Worm (Caenorhabditis elegans) whole organism, L3 larva: Measurements from ENCODE around the gene ZK616.1.
A peak's percentile ranks its signal among the peaks of the same experiment; 100 is the strongest.

Experiments used
- R02D3.7 ChIP-seq: fragments of 150-350 bp; optimal IDR thresholded peaks from 2 replicates; lab custom pipeline; 2014; ENCODE audit warnings: missing biosample characterization, missing genetic modification characterization
- aly-2 ChIP-seq: fragments of 150-350 bp; optimal IDR thresholded peaks from 2 replicates; lab custom pipeline; 2014; ENCODE audit warnings: missing biosample characterization, missing genetic modification characterization
- ceh-28 ChIP-seq: fragments of 150-350 bp; optimal IDR thresholded peaks from 2 replicates; lab custom pipeline; 2014; ENCODE audit warnings: missing biosample characterization, missing genetic modification reagents, missing genetic modification characterization
- ceh-82 ChIP-seq: fragments of 150-350 bp; optimal IDR thresholded peaks from 2 replicates; lab custom pipeline; 2014; ENCODE audit warnings: missing biosample characterization, missing genetic modification characterization
- ceh-9 ChIP-seq: sonication (generic microtip); optimal IDR thresholded peaks from 2 replicates; lab custom pipeline; 2018; ENCODE audit warnings: missing biosample characterization, missing genetic modification characterization
- daf-12 ChIP-seq: fragments of 150-350 bp; optimal IDR thresholded peaks from 2 replicates; lab custom pipeline; 2014; ENCODE audit warnings: missing biosample characterization, missing genetic modification reagents, missing genetic modification characterization
- egl-27 ChIP-seq: sonication (generic microtip); optimal IDR thresholded peaks from 4 replicates; lab custom pipeline; 2017; ENCODE audit warnings: missing biosample characterization, missing genetic modification reagents, missing genetic modification characterization
- egl-5 ChIP-seq: fragments of 150-350 bp; optimal IDR thresholded peaks from 2 replicates; lab custom pipeline; 2017; ENCODE audit warnings: missing biosample characterization, missing genetic modification reagents, missing genetic modification characterization, inconsistent platforms
- elt-2 ChIP-seq: sonication (generic microtip); optimal IDR thresholded peaks from 2 replicates; lab custom pipeline; 2016; ENCODE audit warnings: missing genetic modification reagents, mild to moderate bottlenecking, missing genetic modification characterization, missing compliant biosample characterization
- elt-3 ChIP-seq, 3 experiments: fragments of 150-350 bp in 1 of 3; sonication (generic microtip) in 2 of 3; optimal IDR thresholded peaks; 2 replicates in 2 of 3; 4 replicates in 1 of 3; lab custom pipeline; 2014 to 2017; ENCODE audit warnings: missing biosample characterization in 3 of 3, missing genetic modification characterization in 3 of 3
- eor-1 ChIP-seq, 2 experiments: fragments of 150-350 bp; optimal IDR thresholded peaks; 2 replicates each; lab custom pipeline; 2014 to 2018; ENCODE audit warnings: missing biosample characterization in 2 of 2, missing genetic modification characterization in 2 of 2
- fos-1 ChIP-seq: fragments of 150-350 bp; optimal IDR thresholded peaks from 2 replicates; lab custom pipeline; 2014; ENCODE audit warnings: missing biosample characterization, missing genetic modification characterization
- hmg-11 ChIP-seq: sonication (generic microtip); optimal IDR thresholded peaks from 2 replicates; lab custom pipeline; 2016; ENCODE audit warnings: missing genetic modification characterization, missing compliant biosample characterization
- jun-1 ChIP-seq: fragments of 150-350 bp; optimal IDR thresholded peaks from 2 replicates; lab custom pipeline; 2014; ENCODE audit warnings: missing biosample characterization, missing genetic modification reagents, missing genetic modification characterization
- lin-15B ChIP-seq: fragments of 150-350 bp; optimal IDR thresholded peaks from 2 replicates; lab custom pipeline; 2014; ENCODE audit warnings: missing biosample characterization, missing genetic modification characterization
- lin-39 ChIP-seq: fragments of 150-350 bp; optimal IDR thresholded peaks from 2 replicates; lab custom pipeline; 2018; ENCODE audit warnings: missing biosample characterization, missing genetic modification reagents, missing genetic modification characterization
- mdl-1 ChIP-seq: fragments of 150-350 bp; optimal IDR thresholded peaks from 2 replicates; lab custom pipeline; 2014; ENCODE audit warnings: missing biosample characterization, missing genetic modification characterization
- nfya-1 ChIP-seq: sonication (generic microtip); optimal IDR thresholded peaks from 2 replicates; lab custom pipeline; 2017; ENCODE audit warnings: missing genetic modification characterization, mild to moderate bottlenecking, missing compliant biosample characterization, antibody characterized with exemption, moderate library complexity; ENCODE audit not compliant: insufficient read depth
- nhr-11 ChIP-seq: fragments of 150-350 bp; optimal IDR thresholded peaks from 2 replicates; lab custom pipeline; 2014; ENCODE audit warnings: missing biosample characterization, missing genetic modification characterization
- nhr-23 ChIP-seq: fragments of 150-350 bp; optimal IDR thresholded peaks from 2 replicates; lab custom pipeline; 2014; ENCODE audit warnings: missing biosample characterization, missing genetic modification reagents, missing genetic modification characterization
- nhr-237 ChIP-seq: fragments of 150-350 bp; optimal IDR thresholded peaks from 2 replicates; lab custom pipeline; 2014; ENCODE audit warnings: missing biosample characterization, missing genetic modification characterization
- nhr-25 ChIP-seq: sonication (generic microtip); optimal IDR thresholded peaks from 2 replicates; lab custom pipeline; 2017; ENCODE audit warnings: missing biosample characterization, missing genetic modification characterization
- nhr-28 ChIP-seq: fragments of 150-350 bp; optimal IDR thresholded peaks from 2 replicates; lab custom pipeline; 2014; ENCODE audit warnings: missing biosample characterization, missing genetic modification characterization
- nhr-43 ChIP-seq: sonication (generic microtip); optimal IDR thresholded peaks from 2 replicates; lab custom pipeline; 2016; ENCODE audit warnings: mild to moderate bottlenecking, missing genetic modification characterization, missing compliant biosample characterization; ENCODE audit not compliant: poor library complexity, severe bottlenecking
- nhr-67 ChIP-seq: fragments of 150-350 bp; optimal IDR thresholded peaks from 2 replicates; lab custom pipeline; 2014; ENCODE audit warnings: missing biosample characterization, missing genetic modification characterization
- nhr-76 ChIP-seq: fragments of 150-350 bp; sonication (generic microtip); optimal IDR thresholded peaks from 5 replicates; lab custom pipeline; 2014; ENCODE audit warnings: missing biosample characterization, missing genetic modification characterization
- nhr-77 ChIP-seq: fragments of 150-350 bp; optimal IDR thresholded peaks from 2 replicates; lab custom pipeline; 2014; ENCODE audit warnings: missing biosample characterization, missing genetic modification characterization
- pha-4 ChIP-seq: fragments of 150-350 bp; optimal IDR thresholded peaks from 2 replicates; lab custom pipeline; 2014; ENCODE audit warnings: missing biosample characterization, missing genetic modification reagents, missing genetic modification characterization
- pqm-1 ChIP-seq: fragments of 150-350 bp; optimal IDR thresholded peaks from 2 replicates; lab custom pipeline; 2017; ENCODE audit warnings: missing biosample characterization, missing genetic modification characterization, inconsistent platforms
- sea-2 ChIP-seq: fragments of 150-350 bp; sonication (generic microtip); optimal IDR thresholded peaks from 4 replicates; lab custom pipeline; 2014; ENCODE audit warnings: missing biosample characterization, missing genetic modification reagents, missing genetic modification characterization
- skn-1 ChIP-seq: fragments of 150-350 bp; optimal IDR thresholded peaks from 2 replicates; lab custom pipeline; 2014; ENCODE audit warnings: missing biosample characterization, missing genetic modification characterization
- snpc-4 ChIP-seq: fragments of 150-350 bp; optimal IDR thresholded peaks from 2 replicates; lab custom pipeline; 2014; ENCODE audit warnings: missing biosample characterization, missing genetic modification characterization
- tbx-2 ChIP-seq: sonication (generic microtip); optimal IDR thresholded peaks from 2 replicates; lab custom pipeline; 2016; ENCODE audit warnings: mild to moderate bottlenecking, missing genetic modification characterization, missing compliant biosample characterization
- unc-39 ChIP-seq: sonication (generic microtip); optimal IDR thresholded peaks from 4 replicates; lab custom pipeline; 2017; ENCODE audit warnings: missing biosample characterization, missing genetic modification characterization
- unc-62 ChIP-seq: fragments of 150-350 bp; sonication (generic microtip); optimal IDR thresholded peaks from 4 replicates; lab custom pipeline; 2014; ENCODE audit warnings: missing biosample characterization, missing genetic modification reagents, missing genetic modification characterization
- zag-1 ChIP-seq: fragments of 150-350 bp; optimal IDR thresholded peaks from 2 replicates; lab custom pipeline; 2014; ENCODE audit warnings: missing biosample characterization, missing genetic modification characterization
- ztf-11 ChIP-seq: fragments of 150-350 bp; optimal IDR thresholded peaks from 2 replicates; lab custom pipeline; 2014; ENCODE audit warnings: missing biosample characterization, missing genetic modification characterization

The ZK616.1 gene

ce11 chrIV:5400609-5401008 is at the start of gene ZK616.1:
Gene ZK616.1, plus strand, starts transcription at chrIV:5400909.
- TF ChIP-seq elt-2 (tag; lab: Kevin White, UChicago) = no peak
- no peak for TF ChIP-seq nhr-28 (tag; lab: Kevin White, UChicago)
- no peak for TF ChIP-seq zag-1 (tag; lab: Kevin White, UChicago)
- TF ChIP-seq daf-12 = no peak
- no peak for TF ChIP-seq hmg-11 (tag; lab: Kevin White, UChicago)
- TF ChIP-seq lin-15B (tag; lab: Kevin White, UChicago) = no peak
- TF ChIP-seq skn-1 (tag; lab: Kevin White, UChicago) = no peak
- no peak for TF ChIP-seq R02D3.7
- no peak for TF ChIP-seq ceh-9
- TF ChIP-seq sea-2 = no peak
- TF ChIP-seq nhr-43 (tag; lab: Kevin White, UChicago) = no peak
- TF ChIP-seq ztf-11 (tag; lab: Kevin White, UChicago) = no peak
- no peak for TF ChIP-seq eor-1 (tag; optimal IDR thresholded peaks at IDR 0.05; lab: Kevin White, UChicago)
- TF ChIP-seq elt-3 (tag; optimal IDR thresholded peaks at IDR 0.05; lab: Kevin White, UChicago) = no peak

- TF ChIP-seq fos-1 (no peak), sea-2 (no peak), ztf-11 (tag; lab: Kevin White, UChicago) (no peak), ceh-82 (no peak)
Observed at ce11 chrIV:5353364-5353763, 47.3 kb upstream of the ZK616.1 start, which contains the start of gene Y4C6B.7. Gene Y4C6B.7, minus strand, starts transcription at chrIV:5353464.

- no peak for TF ChIP-seq pqm-1 (tag; lab: Kevin White, UChicago)
- peak; percentile 30 for TF ChIP-seq lin-15B (tag; lab: Kevin White, UChicago)
- TF ChIP-seq tbx-2 (tag; lab: Kevin White, UChicago) = no peak
- TF ChIP-seq mdl-1 = no peak
- TF ChIP-seq pha-4 (tag; lab: Kevin White, UChicago) = no peak
- peak; percentile 22 for TF ChIP-seq nfya-1
Observed at ce11 chrIV:5354124-5354523, 46.6 kb upstream of the ZK616.1 start, which contains the start of gene Y4C6B.1. Gene Y4C6B.1, plus strand, starts transcription at chrIV:5354488.

- TF ChIP-seq nhr-76 (tag; lab: Kevin White, UChicago) (no peak), ceh-28 (tag; lab: Kevin White, UChicago) (no peak), elt-3 (tag; optimal IDR thresholded peaks at IDR 0.05; lab: Kevin White, UChicago) (no peak), unc-62 (no peak), snpc-4 (tag; lab: Kevin White, UChicago) (no peak), hmg-11 (tag; lab: Kevin White, UChicago) (no peak), jun-1 (tag; lab: Kevin White, UChicago) (no peak), egl-27 (tag; lab: Kevin White, UChicago) (no peak), nhr-23 (tag; lab: Kevin White, UChicago) (no peak), nhr-237 (tag; lab: Kevin White, UChicago) (no peak)
Observed at ce11 chrIV:5354564-5354963, 46.1 kb upstream of the ZK616.1 start.

- TF ChIP-seq nfya-1 (peak; percentile 89), lin-39 (no peak), elt-2 (tag; lab: Kevin White, UChicago) (no peak)
Observed at ce11 chrIV:5360533-5360932, 40.2 kb upstream of the ZK616.1 start, which contains the start of gene F41H10.5. Gene F41H10.5, plus strand, starts transcription at chrIV:5360907.

ce11 chrIV:5364135-5364609 is 36.5 kb upstream of the ZK616.1 start, which contains the start of the genes hda-6 and F41H10.4:
Gene hda-6, minus strand, starts transcription at chrIV:5364306.
Gene F41H10.4, plus strand, starts transcription at chrIV:5364559.
- TF ChIP-seq zag-1 (tag; lab: Kevin White, UChicago) (no peak), egl-5 (tag; lab: Kevin White, UChicago) (peak; percentile 73), nfya-1 (peak; percentile 75), lin-39 (peak; percentile 33), nhr-67 (no peak), sea-2 (no peak), nhr-25 (tag; lab: Kevin White, UChicago) (peak; percentile 97), ceh-9 (no peak), ceh-28 (tag; lab: Kevin White, UChicago) (no peak), hmg-11 (tag; lab: Kevin White, UChicago) (no peak), unc-39 (tag; lab: Kevin White, UChicago) (no peak), pha-4 (tag; lab: Kevin White, UChicago) (peak; percentile 75), lin-15B (tag; lab: Kevin White, UChicago) (peak; percentile 93), skn-1 (tag; lab: Kevin White, UChicago) (peak; percentile 9), nhr-43 (tag; lab: Kevin White, UChicago) (peak; percentile 85), aly-2 (tag; lab: Kevin White, UChicago) (no peak), nhr-11 (tag; lab: Kevin White, UChicago) (no peak), nhr-23 (tag; lab: Kevin White, UChicago) (peak; percentile 75), tbx-2 (tag; lab: Kevin White, UChicago) (no peak), nhr-76 (tag; lab: Kevin White, UChicago) (no peak), nhr-77 (tag; lab: Kevin White, UChicago) (no peak), elt-2 (tag; lab: Kevin White, UChicago) (peak; percentile 28), snpc-4 (tag; lab: Kevin White, UChicago) (peak; percentile 92), elt-3 (tag; optimal IDR thresholded peaks at IDR 0.05; lab: Kevin White, UChicago) (no peak), fos-1 (no peak)
- TF ChIP-seq, all 47 proteins: peak for 11
